In genomic region chrIII:12944064-12944463, ce11 we compare ENCODE assay signal across 3 worm cellular contexts.
TF ChIP-seq lines count a peak whose summit lies in the region.

No protein-coding gene starts in this region.

TF ChIP-seq in whole organism, L3 larva, 47 proteins besides CTCF, POLR2A, EP300 and RAD21:
- no peak for TF ChIP-seq egl-5 (tag; optimal IDR thresholded peaks at IDR 0.05; lab: Kevin White, UChicago)
- TF ChIP-seq nfya-1 (tag; optimal IDR thresholded peaks at IDR 0.05; lab: Kevin White, UChicago; ENCODE audit: insufficient read depth) = peak; percentile 96
TF ChIP-seq in whole organism, L3 larva: peak in this region for 1.

TF ChIP-seq in whole organism, late embryonic, 69 proteins besides CTCF, POLR2A, EP300 and RAD21:
- TF ChIP-seq nfya-1 (tag; optimal IDR thresholded peaks at IDR 0.05; lab: Kevin White, UChicago) (peak; percentile 98), elt-4 (tag; optimal IDR thresholded peaks at IDR 0.05; lab: Kevin White, UChicago) (no peak)
TF ChIP-seq in whole organism, late embryonic: peak in this region for 1.

TF ChIP-seq in whole organism, young adult, 124 proteins besides CTCF, POLR2A, EP300 and RAD21:
- TF ChIP-seq nfyb-1 (GFP tag; IDR thresholded peaks at IDR 0.05; lab: Robert Waterston, UW) = 0 out of 2 replicates have a peak, but pooled peaks have one; percentile 66
- no peak for TF ChIP-seq pbrm-1 (GFP tag; IDR thresholded peaks at IDR 0.05; lab: Robert Waterston, UW)
